Fruit fly (Drosophila melanogaster): Measurements from ENCODE around the gene glec.

The glec gene

dm6 chr3R:21853618-21854573 lies 2.2 kb downstream of the glec start (continued):
- TF ChIP-seq CG6813 (GFP tag; optimal IDR thresholded peaks at IDR 0.05) (peak; percentile 12), CG10321 (GFP tag; IDR thresholded peaks at IDR 0.05) (no peak), lmd (GFP tag; IDR thresholded peaks at IDR 0.05) (no peak), Med (GFP tag) (peak; percentile 68), lbe (GFP tag; optimal IDR thresholded peaks at IDR 0.05) (peak; percentile 85), Hey (tag; optimal IDR thresholded peaks at IDR 0.05) (peak; percentile 53), Hr51 (GFP tag; optimal IDR thresholded peaks at IDR 0.05) (no peak), sima (GFP tag; optimal IDR thresholded peaks at IDR 0.05) (no peak), CG17361 (GFP tag; IDR thresholded peaks at IDR 0.05) (no peak), gsb (GFP tag; IDR thresholded peaks at IDR 0.05) (no peak), Gug (GFP tag; IDR thresholded peaks at IDR 0.05) (no peak), CG1529 (GFP tag; optimal IDR thresholded peaks at IDR 0.05) (no peak), CG31441 (GFP tag; IDR thresholded peaks at IDR 0.05) (no peak; the same call in 1 of the 2 replicates), E2f1 (GFP tag; IDR thresholded peaks at IDR 0.05) (peak; percentile 69; the same call in 1 of the 2 replicates), CG17568 (GFP tag; optimal IDR thresholded peaks at IDR 0.05) (no peak), nom (GFP tag; optimal IDR thresholded peaks at IDR 0.05) (peak; percentile 89), CG14860 (GFP tag; IDR thresholded peaks at IDR 0.05; ENCODE audit: partially characterized antibody) (no peak), grn (GFP tag; optimal IDR thresholded peaks at IDR 0.05) (peak; percentile 54), CG34224 (GFP tag; IDR thresholded peaks at IDR 0.05; ENCODE audit: partially characterized antibody) (peak; percentile 55; the same call in 1 of the 3 replicates), Six4 (GFP tag; optimal IDR thresholded peaks at IDR 0.05) (no peak), Hmx (GFP tag; optimal IDR thresholded peaks at IDR 0.05) (no peak), tx (GFP tag; optimal IDR thresholded peaks at IDR 0.05) (no peak), CG8290 (GFP tag; optimal IDR thresholded peaks at IDR 0.05) (no peak), CG8290 (tag; optimal IDR thresholded peaks at IDR 0.05) (peak in 1 of 2 experiments; percentile 37), NC2β (GFP tag; optimal IDR thresholded peaks at IDR 0.05) (peak; percentile 14), Optix (GFP tag; IDR thresholded peaks at IDR 0.05) (no peak), CG30020 (tag; optimal IDR thresholded peaks at IDR 0.05) (no peak), CG12104 (GFP tag; optimal IDR thresholded peaks at IDR 0.05) (no peak), salm (tag; optimal IDR thresholded peaks at IDR 0.05) (no peak), CG18262 (tag; optimal IDR thresholded peaks at IDR 0.05) (no peak), CG7839 (tag; optimal IDR thresholded peaks at IDR 0.05) (no peak), CG2712 (tag; optimal IDR thresholded peaks at IDR 0.05) (no peak), eyg (GFP tag; optimal IDR thresholded peaks at IDR 0.05) (peak; percentile 27), CG14667 (GFP tag; IDR thresholded peaks at IDR 0.05) (no peak), Scr (GFP tag; IDR thresholded peaks at IDR 0.05; ENCODE audit: partially characterized antibody) (peak; percentile 36; the same call in 1 of the 2 replicates), crp (GFP tag; optimal IDR thresholded peaks at IDR 0.05) (no peak), B-H2 (GFP tag; optimal IDR thresholded peaks at IDR 0.05) (no peak), kay (GFP tag; optimal IDR thresholded peaks at IDR 0.05) (no peak), CG1233 (GFP tag; optimal IDR thresholded peaks at IDR 0.05) (no peak), Nf-YA (GFP tag; IDR thresholded peaks at IDR 0.05) (no peak), eve (GFP tag; optimal IDR thresholded peaks at IDR 0.05) (peak in 1 of 2 experiments; percentile 70), CG4328 (GFP tag; optimal IDR thresholded peaks at IDR 0.05) (no peak), Hsf (GFP tag; optimal IDR thresholded peaks at IDR 0.05) (peak; percentile 5), Ets97D (GFP tag; optimal IDR thresholded peaks at IDR 0.05) (no peak), CG12299 (tag; optimal IDR thresholded peaks at IDR 0.05) (no peak), sd (tag; optimal IDR thresholded peaks at IDR 0.05) (peak; percentile 63), CG9727 (GFP tag; optimal IDR thresholded peaks at IDR 0.05) (no peak), Bgb (GFP tag; IDR thresholded peaks at IDR 0.05; ENCODE audit: partially characterized antibody) (peak; percentile 28; the same call in 1 of the 2 replicates), twi (tag; optimal IDR thresholded peaks at IDR 0.05) (no peak)
